Fruit fly (Drosophila melanogaster) whole organism, embryonic: ENCODE data around the gene CG6465.

Experiments used
- Adf1 ChIP-seq: fragments of 200-800 bp; sonication (Bioruptor generic); IDR thresholded peaks from 2 replicates; pipeline ENCODE4 v1.3.6; 2022; ENCODE audit warnings: missing biosample characterization, missing genetic modification characterization
- CG10462 ChIP-seq: fragments of 200-800 bp; sonication (Bioruptor generic); optimal IDR thresholded peaks from 2 replicates; lab custom pipeline; 2016; ENCODE audit warnings: missing biosample characterization, missing genetic modification characterization
- CG12299 ChIP-seq: fragments of 200-800 bp; sonication (Bioruptor generic); optimal IDR thresholded peaks from 2 replicates; lab custom pipeline; 2018; ENCODE audit warnings: missing biosample characterization, mild to moderate bottlenecking, missing genetic modification characterization
- CG13296 ChIP-seq: fragments of 200-800 bp; sonication (Bioruptor generic); optimal IDR thresholded peaks from 3 replicates; lab custom pipeline; 2018; ENCODE audit warnings: missing biosample characterization, mild to moderate bottlenecking, missing genetic modification characterization
- CG1602 ChIP-seq: fragments of 200-800 bp; sonication (Bioruptor generic); optimal IDR thresholded peaks from 3 replicates; lab custom pipeline; 2016; ENCODE audit warnings: missing biosample characterization, missing genetic modification characterization
- CG16815 ChIP-seq: fragments of 200-800 bp; sonication (Bioruptor generic); optimal IDR thresholded peaks from 3 replicates; lab custom pipeline; 2017; ENCODE audit warnings: missing biosample characterization, mild to moderate bottlenecking, missing genetic modification characterization
- CG18011 ChIP-seq: fragments of 200-800 bp; sonication (Bioruptor generic); optimal IDR thresholded peaks from 2 replicates; lab custom pipeline; 2017; ENCODE audit warnings: missing biosample characterization, missing genetic modification characterization, mild to moderate bottlenecking, moderate library complexity, missing genotype
- CG18262 ChIP-seq: fragments of 200-800 bp; optimal IDR thresholded peaks from 3 replicates; lab custom pipeline; 2019; ENCODE audit warnings: missing biosample characterization, mild to moderate bottlenecking, missing genetic modification characterization, moderate library complexity
- CG33213 ChIP-seq: fragments of 200-800 bp; sonication (Bioruptor generic); optimal IDR thresholded peaks from 3 replicates; lab custom pipeline; 2016; ENCODE audit warnings: missing biosample characterization, missing genetic modification characterization
- CG34422 ChIP-seq: fragments of 200-800 bp; sonication (Bioruptor generic); IDR thresholded peaks from 3 replicates; pipeline ENCODE4 v1.3.6; 2022; ENCODE audit warnings: missing biosample characterization, missing genetic modification characterization
- CG4820 ChIP-seq: fragments of 200-800 bp; sonication (Bioruptor generic); optimal IDR thresholded peaks from 3 replicates; lab custom pipeline; 2016; ENCODE audit warnings: missing biosample characterization, missing genetic modification characterization
- CG7987 ChIP-seq: fragments of 200-800 bp; sonication (Bioruptor generic); optimal IDR thresholded peaks from 2 replicates; lab custom pipeline; 2018; ENCODE audit warnings: missing biosample characterization, mild to moderate bottlenecking, missing genetic modification characterization, moderate library complexity
- CG8290 ChIP-seq, 3 experiments: fragments of 200-800 bp; sonication (Bioruptor generic); optimal IDR thresholded peaks; 2 replicates each; lab custom pipeline; 2016 to 2019; ENCODE audit warnings: missing biosample characterization in 3 of 3, missing genetic modification characterization in 3 of 3, mild to moderate bottlenecking in 2 of 3, moderate library complexity in 1 of 3
- CG8924 ChIP-seq: fragments of 200-800 bp; optimal IDR thresholded peaks from 3 replicates; lab custom pipeline; 2019; ENCODE audit warnings: missing biosample characterization, mild to moderate bottlenecking, missing genetic modification characterization, moderate library complexity
- CG9727 ChIP-seq: fragments of 200-800 bp; sonication (Bioruptor generic); optimal IDR thresholded peaks from 3 replicates; lab custom pipeline; 2017; ENCODE audit warnings: missing biosample characterization, mild to moderate bottlenecking, missing genetic modification characterization
- CG9817 ChIP-seq: fragments of 200-800 bp; sonication (Bioruptor generic); optimal IDR thresholded peaks from 2 replicates; lab custom pipeline; 2018; ENCODE audit warnings: missing biosample characterization, mild to moderate bottlenecking, missing genetic modification characterization, moderate library complexity
- CoRest ChIP-seq: fragments of 200-800 bp; sonication (Bioruptor generic); optimal IDR thresholded peaks from 3 replicates; lab custom pipeline; 2018; ENCODE audit warnings: missing biosample characterization, mild to moderate bottlenecking, missing genetic modification characterization, moderate library complexity
- Dip3 ChIP-seq: fragments of 200-800 bp; sonication (Bioruptor generic); optimal IDR thresholded peaks from 3 replicates; lab custom pipeline; 2016; ENCODE audit warnings: missing biosample characterization, missing genetic modification characterization
- Dll ChIP-seq: fragments of 200-800 bp; sonication (Bioruptor generic); IDR thresholded peaks from 4 replicates; pipeline ENCODE4 v1.3.6; 2022; ENCODE audit warnings: missing biosample characterization, missing genetic modification characterization; ENCODE audit not compliant: partially characterized antibody
- HHEX ChIP-seq: fragments of 200-800 bp; sonication (Bioruptor generic); optimal IDR thresholded peaks from 3 replicates; lab custom pipeline; 2017; ENCODE audit warnings: missing biosample characterization, mild to moderate bottlenecking, missing genetic modification characterization, missing genetic modification reagents
- HLH4C ChIP-seq: fragments of 200-800 bp; sonication (Bioruptor generic); IDR thresholded peaks from 3 replicates; pipeline ENCODE4 v1.3.6; 2022; ENCODE audit warnings: missing biosample characterization, missing genetic modification characterization; ENCODE audit not compliant: partially characterized antibody
- HLH54F ChIP-seq: fragments of 200-800 bp; sonication (Bioruptor generic); optimal IDR thresholded peaks from 3 replicates; lab custom pipeline; 2016; ENCODE audit warnings: missing biosample characterization, missing genetic modification characterization
- HmgZ ChIP-seq: fragments of 200-800 bp; sonication (Bioruptor generic); optimal IDR thresholded peaks from 2 replicates; lab custom pipeline; 2018; ENCODE audit warnings: missing biosample characterization, mild to moderate bottlenecking, missing genetic modification characterization
- Oli ChIP-seq: fragments of 200-800 bp; sonication (Bioruptor generic); optimal IDR thresholded peaks from 2 replicates; lab custom pipeline; 2018; ENCODE audit warnings: missing biosample characterization, mild to moderate bottlenecking, missing genetic modification characterization, moderate library complexity
- Rx ChIP-seq: fragments of 200-800 bp; sonication (Bioruptor generic); IDR thresholded peaks from 2 replicates; pipeline ENCODE4 v1.3.6; 2022; ENCODE audit warnings: missing biosample characterization, missing genetic modification characterization
- ab ChIP-seq: fragments of 200-800 bp; sonication (Bioruptor generic); optimal IDR thresholded peaks from 2 replicates; lab custom pipeline; 2016; ENCODE audit warnings: missing biosample characterization, missing genetic modification characterization
- caup ChIP-seq: fragments of 200-800 bp; sonication (Bioruptor generic); optimal IDR thresholded peaks from 3 replicates; lab custom pipeline; 2017; ENCODE audit warnings: missing biosample characterization, mild to moderate bottlenecking, missing genetic modification characterization, moderate library complexity; ENCODE audit not compliant: severe bottlenecking
- ci ChIP-seq: fragments of 200-800 bp; sonication (Bioruptor generic); IDR thresholded peaks from 3 replicates; pipeline ENCODE4 v1.3.6; 2022; ENCODE audit warnings: missing biosample characterization, missing genetic modification characterization
- emc ChIP-seq: fragments of 200-800 bp; sonication (Bioruptor generic); optimal IDR thresholded peaks from 2 replicates; lab custom pipeline; 2016; ENCODE audit warnings: missing biosample characterization, missing genetic modification characterization
- esg ChIP-seq: fragments of 200-800 bp; sonication (Bioruptor generic); conservative IDR thresholded peaks from 2 replicates; pipeline ENCODE4 v1.3.6; 2022; ENCODE audit warnings: missing biosample characterization, missing genetic modification characterization
- eve ChIP-seq, 2 experiments: fragments of >200 bp; optimal IDR thresholded peaks; 2 replicates each; lab custom pipeline; 2017; ENCODE audit warnings: missing biosample characterization in 2 of 2, missing genetic modification characterization in 2 of 2
- gce ChIP-seq: fragments of 200-800 bp; sonication (Bioruptor generic); IDR thresholded peaks from 3 replicates; pipeline ENCODE4 v1.3.6; 2022; ENCODE audit warnings: missing biosample characterization, missing genetic modification characterization
- gt ChIP-seq: fragments of 200-800 bp; sonication (Bioruptor generic); IDR thresholded peaks from 2 replicates; pipeline ENCODE4 v1.3.6; 2022; ENCODE audit warnings: missing biosample characterization, missing genetic modification characterization
- ham ChIP-seq: fragments of 200-800 bp; sonication (Bioruptor generic); IDR thresholded peaks from 2 replicates; pipeline ENCODE4 v1.3.6; 2022; ENCODE audit warnings: missing biosample characterization, missing genetic modification characterization
- insv ChIP-seq, 2 experiments: fragments of 200-800 bp; sonication (Bioruptor generic); optimal IDR thresholded peaks; 3 replicates each; lab custom pipeline; 2016 to 2018; ENCODE audit warnings: missing biosample characterization in 2 of 2, missing genetic modification characterization in 2 of 2
- jigr1 ChIP-seq: fragments of 200-800 bp; sonication (Bioruptor generic); IDR thresholded peaks from 3 replicates; pipeline ENCODE4 v1.3.6; 2022; ENCODE audit warnings: missing biosample characterization, missing genetic modification characterization
- lov ChIP-seq, 2 experiments: fragments of 200-800 bp in 1 of 2; fragments of >200 bp in 1 of 2; sonication (Bioruptor generic) in 1 of 2; IDR thresholded peaks in 1 of 2; optimal IDR thresholded peaks in 1 of 2; 2 replicates in 1 of 2; 3 replicates in 1 of 2; pipeline versions ENCODE4 v1.3.6 to Lab custom; 2017 to 2022; ENCODE audit warnings: missing biosample characterization in 1 of 2, missing genetic modification characterization in 1 of 2
- nerfin-2 ChIP-seq: fragments of 200-800 bp; sonication (Bioruptor generic); IDR thresholded peaks from 2 replicates; pipeline ENCODE4 v1.3.6; 2022; ENCODE audit warnings: missing biosample characterization, missing genetic modification characterization; ENCODE audit not compliant: partially characterized antibody
- pnt ChIP-seq: fragments of 200-800 bp; sonication (Bioruptor generic); optimal IDR thresholded peaks from 3 replicates; lab custom pipeline; 2016; ENCODE audit warnings: missing biosample characterization, missing genetic modification characterization
- ranshi ChIP-seq: fragments of 200-800 bp; sonication (Bioruptor generic); IDR thresholded peaks from 2 replicates; pipeline ENCODE4 v1.3.6; 2022; ENCODE audit warnings: missing biosample characterization, missing genetic modification characterization
- row ChIP-seq: fragments of 200-800 bp; sonication (Bioruptor generic); IDR thresholded peaks from 3 replicates; pipeline ENCODE4 v1.3.6; 2022; ENCODE audit warnings: missing biosample characterization, missing genetic modification characterization
- sisA ChIP-seq: fragments of 200-800 bp; sonication (Bioruptor generic); IDR thresholded peaks from 2 replicates; pipeline ENCODE4 v1.3.6; 2022; ENCODE audit warnings: missing biosample characterization, missing genetic modification characterization
- slbo ChIP-seq: fragments of 200-800 bp; sonication (Bioruptor generic); IDR thresholded peaks from 2 replicates; pipeline ENCODE4 v1.3.6; 2022; ENCODE audit warnings: missing biosample characterization, missing genetic modification characterization
- sna ChIP-seq: fragments of 200-800 bp; sonication (Bioruptor generic); IDR thresholded peaks from 2 replicates; pipeline ENCODE4 v1.3.6; 2022; ENCODE audit warnings: missing biosample characterization, missing genetic modification characterization; ENCODE audit not compliant: partially characterized antibody
- sr ChIP-seq: fragments of 200-800 bp; sonication (Bioruptor generic); IDR thresholded peaks from 3 replicates; pipeline ENCODE4 v1.3.6; 2022; ENCODE audit warnings: missing biosample characterization, missing genetic modification characterization
- tin ChIP-seq: fragments of 200-800 bp; sonication (Bioruptor generic); optimal IDR thresholded peaks from 3 replicates; lab custom pipeline; 2016; ENCODE audit warnings: missing biosample characterization, missing genetic modification characterization
- tll ChIP-seq, 2 experiments: fragments of 200-800 bp in 1 of 2; fragments of >200 bp in 1 of 2; sonication (Bioruptor generic) in 1 of 2; optimal IDR thresholded peaks; 2 replicates each; lab custom pipeline; 2017 to 2019; ENCODE audit warnings: missing biosample characterization in 2 of 2, missing genetic modification characterization in 2 of 2, mild to moderate bottlenecking in 1 of 2, moderate library complexity in 1 of 2
- tup ChIP-seq: fragments of 200-800 bp; sonication (Bioruptor generic); optimal IDR thresholded peaks from 2 replicates; lab custom pipeline; 2016; ENCODE audit warnings: missing biosample characterization, mild to moderate bottlenecking, missing genetic modification characterization, moderate library complexity
- vvl ChIP-seq: fragments of 200-800 bp; sonication (Bioruptor generic); IDR thresholded peaks from 2 replicates; pipeline ENCODE4 v1.3.6; 2022; ENCODE audit warnings: missing biosample characterization, missing genetic modification characterization
- wor ChIP-seq: fragments of 200-800 bp; sonication (Bioruptor generic); IDR thresholded peaks from 2 replicates; pipeline ENCODE4 v1.3.6; 2022; ENCODE audit warnings: missing biosample characterization, missing genetic modification characterization
- zen2 ChIP-seq: fragments of 200-800 bp; sonication (Bioruptor generic); IDR thresholded peaks from 3 replicates; pipeline ENCODE4 v1.3.6; 2022; ENCODE audit warnings: missing biosample characterization, missing genetic modification characterization; ENCODE audit not compliant: partially characterized antibody

CG6465 gene

dm6 chr3R:10681682-10681962 is 4.6 kb upstream of the CG6465 start (continued):
- TF ChIP-seq CG7987 = peak; percentile 12
- no peak for TF ChIP-seq insv (GFP tag; optimal IDR thresholded peaks at IDR 0.05; lab: Kevin White, UChicago)
- TF ChIP-seq HmgZ (tag; lab: Kevin White, UChicago) = no peak
- TF ChIP-seq tup (GFP tag; lab: Kevin White, UChicago) = no peak
- TF ChIP-seq CG8924 (tag; lab: Kevin White, UChicago) = no peak
- no peak for TF ChIP-seq jigr1 (GFP tag; lab: Robert Waterston, UW)
- TF ChIP-seq CG4820 = peak; percentile 9
- peak; percentile 88 for TF ChIP-seq vvl
- TF ChIP-seq slbo (GFP tag; lab: Robert Waterston, UW) = peak; percentile 69
- peak; percentile 65 for TF ChIP-seq ranshi (GFP tag; lab: Robert Waterston, UW)
- TF ChIP-seq CG18262 (tag; lab: Kevin White, UChicago) = no peak
- no peak for TF ChIP-seq tll (GFP tag; optimal IDR thresholded peaks at IDR 0.05; lab: Kevin White, UChicago)
- TF ChIP-seq CoRest (tag; lab: Kevin White, UChicago) = no peak
- peak; percentile 75 for TF ChIP-seq sisA (GFP tag; lab: Robert Waterston, UW)
- TF ChIP-seq pnt = no peak
- peak; percentile 11 for TF ChIP-seq caup (GFP tag; lab: Kevin White, UChicago)
- no peak for TF ChIP-seq CG16815 (GFP tag; lab: Kevin White, UChicago)
- no peak for TF ChIP-seq sna (GFP tag; lab: Robert Waterston, UW)
- no peak for TF ChIP-seq lov (optimal IDR thresholded peaks at IDR 0.05; lab: Kevin White, UChicago)
- TF ChIP-seq lov (GFP tag; IDR thresholded peaks at IDR 0.05; lab: Robert Waterston, UW) = peak; percentile 79
- TF ChIP-seq gt (GFP tag; lab: Robert Waterston, UW) = no peak
- no peak for TF ChIP-seq CG12299 (tag; lab: Kevin White, UChicago)
- peak; percentile 60 for TF ChIP-seq esg (GFP tag; lab: Robert Waterston, UW)
- peak; percentile 75; the same call in 1 of the 3 replicates for TF ChIP-seq sr (GFP tag; lab: Robert Waterston, UW)
- no peak for TF ChIP-seq Dll
- peak; percentile 75; the same call in 1 of the 3 replicates for TF ChIP-seq gce
- no peak for TF ChIP-seq CG18011 (GFP tag; lab: Kevin White, UChicago)
- peak; percentile 8 for TF ChIP-seq CG9817
- no peak for TF ChIP-seq CG10462 (GFP tag; lab: Kevin White, UChicago)
- TF ChIP-seq ham (GFP tag; lab: Robert Waterston, UW) = no peak
- peak; percentile 37; the same call in 1 of the 3 replicates for TF ChIP-seq CG34422
- no peak for TF ChIP-seq CG33213 (GFP tag; lab: Kevin White, UChicago)
- no peak for TF ChIP-seq HLH54F
- no peak for TF ChIP-seq Adf1 (GFP tag; lab: Robert Waterston, UW)
- no peak for TF ChIP-seq CG13296 (GFP tag; lab: Kevin White, UChicago)
- TF ChIP-seq Oli (tag; lab: Kevin White, UChicago) = peak; percentile 10
- no peak for TF ChIP-seq tin (GFP tag; lab: Kevin White, UChicago)
- no peak for TF ChIP-seq CG9727 (GFP tag; lab: Kevin White, UChicago)
- peak; percentile 82 for TF ChIP-seq ci (GFP tag; lab: Robert Waterston, UW)
- TF ChIP-seq HHEX (GFP tag; lab: Kevin White, UChicago) = peak; percentile 7
- TF ChIP-seq CG1602 (GFP tag; lab: Kevin White, UChicago) = no peak
- TF ChIP-seq CG8290 (GFP tag; optimal IDR thresholded peaks at IDR 0.05; lab: Kevin White, UChicago) = no peak
- no peak for TF ChIP-seq CG8290 (tag; optimal IDR thresholded peaks at IDR 0.05; lab: Kevin White, UChicago)
- TF ChIP-seq zen2 (GFP tag; lab: Robert Waterston, UW) = no peak
- TF ChIP-seq emc (GFP tag; lab: Kevin White, UChicago) = no peak
- no peak for TF ChIP-seq Dip3 (GFP tag; lab: Kevin White, UChicago)
- no peak for TF ChIP-seq nerfin-2 (GFP tag; lab: Robert Waterston, UW)
- no peak for TF ChIP-seq ab (GFP tag; lab: Kevin White, UChicago)
- peak; percentile 52 for TF ChIP-seq wor (GFP tag; lab: Robert Waterston, UW)
- peak; percentile 51; the same call in 1 of the 2 replicates for TF ChIP-seq Rx (GFP tag; lab: Robert Waterston, UW)
- no peak for TF ChIP-seq HLH4C (GFP tag; lab: Robert Waterston, UW)
- TF ChIP-seq row (GFP tag; lab: Robert Waterston, UW) = peak; percentile 9
- no peak for TF ChIP-seq eve (GFP tag; optimal IDR thresholded peaks at IDR 0.05; lab: Kevin White, UChicago)
